Worm (Caenorhabditis elegans) whole organism, early embryonic: ENCODE measurements around the gene C42D4.3.

Experiments
- ama-1 ChIP-seq: fragments of 150-350 bp; optimal IDR thresholded peaks from 2 replicates; lab custom pipeline; 2014
- hmbx-1 ChIP-seq: sonication (generic microtip); optimal IDR thresholded peaks from 2 replicates; lab custom pipeline; 2016; ENCODE audit warnings: mild to moderate bottlenecking, missing genetic modification characterization, missing compliant biosample characterization

DNA sequence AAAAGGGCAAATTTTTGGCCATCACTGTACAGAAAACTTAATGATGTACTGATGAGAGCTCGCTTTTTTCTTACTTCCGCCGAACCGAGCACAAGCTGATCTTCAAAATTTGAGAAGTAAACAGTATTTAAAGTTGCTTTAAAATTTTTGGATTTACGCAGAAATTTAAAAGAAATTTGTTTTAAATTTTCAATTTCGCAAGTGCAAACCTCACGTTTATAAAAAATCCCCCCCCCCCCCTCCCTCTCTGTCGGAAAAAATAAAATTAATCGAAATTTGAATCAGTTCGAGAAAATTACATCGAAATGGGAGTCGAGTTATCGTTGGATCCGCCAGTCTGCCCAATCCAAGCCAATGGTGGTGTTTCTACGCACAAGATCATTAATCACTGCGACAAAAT, 25.7 kb upstream of the C42D4.3 start, which contains the start of gene C34D4.3:
- no peak for TF ChIP-seq ama-1 (lab: Kevin White, UChicago)
- no peak for TF ChIP-seq hmbx-1 (tag; lab: Kevin White, UChicago)
